Worm (Caenorhabditis elegans) whole organism, L3 larva: ENCODE data around the gene col-187.

Source experiments
- nfya-1 ChIP-seq: sonication (generic microtip); optimal IDR thresholded peaks from 2 replicates; lab custom pipeline; 2017; ENCODE audit warnings: missing genetic modification characterization, mild to moderate bottlenecking, missing compliant biosample characterization, antibody characterized with exemption, moderate library complexity; ENCODE audit not compliant: insufficient read depth
- sea-2 ChIP-seq: fragments of 150-350 bp; sonication (generic microtip); optimal IDR thresholded peaks from 4 replicates; lab custom pipeline; 2014; ENCODE audit warnings: missing biosample characterization, missing genetic modification reagents, missing genetic modification characterization
- snpc-4 ChIP-seq: fragments of 150-350 bp; optimal IDR thresholded peaks from 2 replicates; lab custom pipeline; 2014; ENCODE audit warnings: missing biosample characterization, missing genetic modification characterization
- unc-39 ChIP-seq: sonication (generic microtip); optimal IDR thresholded peaks from 4 replicates; lab custom pipeline; 2017; ENCODE audit warnings: missing biosample characterization, missing genetic modification characterization

DNA sequence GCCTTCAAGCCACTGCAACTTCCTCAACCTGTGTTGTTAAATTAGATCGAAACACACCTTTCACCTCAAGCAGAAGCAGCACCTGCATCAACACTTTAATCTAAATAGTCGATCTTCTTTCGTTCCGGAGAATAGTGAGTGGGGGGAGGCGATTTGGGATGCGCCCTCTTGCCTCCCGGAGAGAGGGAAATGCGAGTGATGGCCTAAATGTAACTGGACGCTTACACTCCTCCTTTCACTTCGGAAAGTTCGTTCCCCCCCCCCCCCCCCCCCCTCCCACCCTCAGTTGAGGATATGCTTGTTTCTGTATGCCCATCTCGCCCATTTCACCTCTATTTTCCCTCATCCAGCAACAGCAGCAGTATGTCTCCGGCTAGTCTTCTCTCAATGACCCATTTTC, 43.7 kb upstream of the col-187 start:
- TF ChIP-seq sea-2 (GFP tag; lab: Kevin White, UChicago) (no peak), snpc-4 (tag; lab: Kevin White, UChicago) (no peak), nfya-1 (tag; lab: Kevin White, UChicago) (no peak), unc-39 (no peak)
